Fruit fly (Drosophila melanogaster) whole organism, embryonic: ENCODE measurements around the gene CG17010.

Experiments used
- Ada2b ChIP-seq: fragments of 200-800 bp; sonication (Bioruptor generic); IDR thresholded peaks from 2 replicates; pipeline ENCODE4 v1.3.6; 2022; ENCODE audit warnings: missing biosample characterization, missing genetic modification characterization
- CG10147 ChIP-seq: fragments of 200-800 bp; sonication (Bioruptor generic); optimal IDR thresholded peaks from 2 replicates; lab custom pipeline; 2019; ENCODE audit warnings: missing biosample characterization, mild to moderate bottlenecking, missing genetic modification characterization, moderate library complexity
- CG10274 ChIP-seq: fragments of 200-800 bp; sonication (Bioruptor generic); optimal IDR thresholded peaks from 3 replicates; lab custom pipeline; 2017; ENCODE audit warnings: missing biosample characterization, mild to moderate bottlenecking, missing genetic modification characterization
- CG11398 ChIP-seq: fragments of 200-800 bp; sonication (Bioruptor generic); optimal IDR thresholded peaks from 2 replicates; lab custom pipeline; 2016; ENCODE audit warnings: missing biosample characterization, missing genetic modification characterization
- CG13624 ChIP-seq: fragments of 200-800 bp; sonication (Bioruptor generic); optimal IDR thresholded peaks from 2 replicates; lab custom pipeline; 2016; ENCODE audit warnings: missing biosample characterization, missing genetic modification characterization
- CG14710 ChIP-seq: fragments of 200-800 bp; sonication (Bioruptor generic); optimal IDR thresholded peaks from 3 replicates; lab custom pipeline; 2019; ENCODE audit warnings: missing biosample characterization, mild to moderate bottlenecking, missing genetic modification characterization, moderate library complexity
- CG18599 ChIP-seq: fragments of 200-800 bp; sonication (Bioruptor generic); optimal IDR thresholded peaks from 3 replicates; lab custom pipeline; 2017; ENCODE audit warnings: missing biosample characterization, missing genetic modification characterization, mild to moderate bottlenecking, moderate library complexity, missing genetic modification reagents
- CG2678 ChIP-seq: fragments of 200-800 bp; sonication (Bioruptor generic); optimal IDR thresholded peaks from 3 replicates; lab custom pipeline; 2019; ENCODE audit warnings: missing biosample characterization, mild to moderate bottlenecking, missing genetic modification characterization, moderate library complexity
- CG31388 ChIP-seq: fragments of 200-800 bp; sonication (Bioruptor generic); optimal IDR thresholded peaks from 2 replicates; lab custom pipeline; 2016; ENCODE audit warnings: missing biosample characterization, missing genetic modification characterization
- CG3995 ChIP-seq: fragments of 200-800 bp; sonication (Bioruptor generic); optimal IDR thresholded peaks from 3 replicates; lab custom pipeline; 2016; ENCODE audit warnings: missing biosample characterization, missing genetic modification characterization
- CG4617 ChIP-seq: fragments of 200-800 bp; sonication (Bioruptor generic); optimal IDR thresholded peaks from 3 replicates; lab custom pipeline; 2016; ENCODE audit warnings: missing biosample characterization, missing genetic modification characterization, borderline replicate concordance
- CG5180 ChIP-seq: fragments of 200-800 bp; sonication (Bioruptor generic); optimal IDR thresholded peaks from 3 replicates; lab custom pipeline; 2017; ENCODE audit warnings: missing biosample characterization, missing genetic modification characterization, mild to moderate bottlenecking, moderate library complexity, missing genetic modification reagents
- CG6813 ChIP-seq: fragments of 200-800 bp; sonication (Bioruptor generic); optimal IDR thresholded peaks from 2 replicates; lab custom pipeline; 2017; ENCODE audit warnings: missing biosample characterization, missing genetic modification characterization, mild to moderate bottlenecking, moderate library complexity, missing genetic modification reagents
- CG6854 ChIP-seq: fragments of 200-800 bp; sonication (Bioruptor generic); optimal IDR thresholded peaks from 3 replicates; lab custom pipeline; 2017; ENCODE audit warnings: missing biosample characterization, mild to moderate bottlenecking, missing genetic modification characterization
- CG7786 ChIP-seq: fragments of 200-800 bp; sonication (Bioruptor generic); optimal IDR thresholded peaks from 2 replicates; lab custom pipeline; 2016; ENCODE audit warnings: missing biosample characterization, missing genetic modification characterization
- CG7839 ChIP-seq: fragments of 200-800 bp; sonication (Bioruptor generic); optimal IDR thresholded peaks from 3 replicates; lab custom pipeline; 2018; ENCODE audit warnings: missing biosample characterization, mild to moderate bottlenecking, missing genetic modification characterization, moderate library complexity
- CG8281 ChIP-seq: fragments of 200-800 bp; sonication (Bioruptor generic); optimal IDR thresholded peaks from 2 replicates; lab custom pipeline; 2018; ENCODE audit warnings: missing biosample characterization, mild to moderate bottlenecking, missing genetic modification characterization, moderate library complexity
- CTCF ChIP-seq: fragments of 200-800 bp; sonication (Bioruptor generic); optimal IDR thresholded peaks from 2 replicates; lab custom pipeline; 2017; ENCODE audit warnings: missing biosample characterization, mild to moderate bottlenecking, missing genetic modification characterization, moderate library complexity
- Chrac-16 ChIP-seq: fragments of 200-800 bp; sonication (Bioruptor generic); optimal IDR thresholded peaks from 3 replicates; lab custom pipeline; 2016; ENCODE audit warnings: missing biosample characterization, missing genetic modification characterization
- Dp ChIP-seq: fragments of 200-800 bp; sonication (Bioruptor generic); optimal IDR thresholded peaks from 2 replicates; lab custom pipeline; 2018; ENCODE audit warnings: missing biosample characterization, mild to moderate bottlenecking, missing genetic modification characterization, moderate library complexity
- Ets65A ChIP-seq: fragments of 200-800 bp; sonication (Bioruptor generic); peaks from one replicate; lab custom pipeline; 2016; ENCODE audit warnings: missing biosample characterization, missing genetic modification characterization
- Gsc ChIP-seq: fragments of 200-800 bp; sonication (Bioruptor generic); IDR thresholded peaks from 2 replicates; pipeline ENCODE4 v1.3.6; 2022; ENCODE audit warnings: missing biosample characterization, missing genetic modification characterization
- HHEX ChIP-seq: fragments of 200-800 bp; sonication (Bioruptor generic); optimal IDR thresholded peaks from 3 replicates; lab custom pipeline; 2017; ENCODE audit warnings: missing biosample characterization, mild to moderate bottlenecking, missing genetic modification characterization, missing genetic modification reagents
- HLH3B ChIP-seq: fragments of 200-800 bp; sonication (Bioruptor generic); IDR thresholded peaks from 2 replicates; pipeline ENCODE4 v1.3.6; 2022; ENCODE audit warnings: missing biosample characterization, missing genetic modification characterization
- HLH54F ChIP-seq: fragments of 200-800 bp; sonication (Bioruptor generic); optimal IDR thresholded peaks from 3 replicates; lab custom pipeline; 2016; ENCODE audit warnings: missing biosample characterization, missing genetic modification characterization
- HmgD ChIP-seq: fragments of 200-800 bp; sonication (Bioruptor generic); optimal IDR thresholded peaks from 3 replicates; lab custom pipeline; 2016; ENCODE audit warnings: missing biosample characterization, missing genetic modification characterization
- Hmx ChIP-seq: fragments of 200-800 bp; sonication (Bioruptor generic); optimal IDR thresholded peaks from 2 replicates; lab custom pipeline; 2016; ENCODE audit warnings: missing biosample characterization, missing genetic modification characterization
- Kr ChIP-seq: fragments of 200-800 bp; sonication (Bioruptor generic); optimal IDR thresholded peaks from 2 replicates; lab custom pipeline; 2017; ENCODE audit warnings: missing biosample characterization, mild to moderate bottlenecking, missing genetic modification characterization
- Lpt ChIP-seq: fragments of >200 bp; optimal IDR thresholded peaks from 2 replicates; lab custom pipeline; 2018; ENCODE audit warnings: missing biosample characterization, missing genetic modification characterization
- MESR4 ChIP-seq: fragments of 200-800 bp; sonication (Bioruptor generic); optimal IDR thresholded peaks from 2 replicates; lab custom pipeline; 2018; ENCODE audit warnings: missing biosample characterization, mild to moderate bottlenecking, missing genetic modification characterization, moderate library complexity
- Spps ChIP-seq: fragments of 200-800 bp; sonication (Bioruptor generic); optimal IDR thresholded peaks from 2 replicates; lab custom pipeline; 2018; ENCODE audit warnings: missing biosample characterization, mild to moderate bottlenecking, missing genetic modification characterization
- Ssrp ChIP-seq: fragments of 200-800 bp; sonication (Bioruptor generic); optimal IDR thresholded peaks from 2 replicates; lab custom pipeline; 2018; ENCODE audit warnings: missing biosample characterization, mild to moderate bottlenecking, missing genetic modification characterization, moderate library complexity
- Vsx1 ChIP-seq: fragments of 200-800 bp; sonication (Bioruptor generic); optimal IDR thresholded peaks from 2 replicates; lab custom pipeline; 2017; ENCODE audit warnings: missing biosample characterization, mild to moderate bottlenecking, missing genetic modification characterization, missing genetic modification reagents
- amos ChIP-seq: fragments of 200-800 bp; sonication (Bioruptor generic); IDR thresholded peaks from 2 replicates; pipeline ENCODE4 v1.3.6; 2022; ENCODE audit warnings: missing biosample characterization, missing genetic modification characterization; ENCODE audit not compliant: partially characterized antibody
- ap ChIP-seq: fragments of 200-800 bp; sonication (Bioruptor generic); IDR thresholded peaks from 2 replicates; pipeline ENCODE4 v1.3.6; 2022; ENCODE audit warnings: missing biosample characterization, missing genetic modification characterization
- ase ChIP-seq: fragments of 200-800 bp; sonication (Bioruptor generic); IDR thresholded peaks from 3 replicates; pipeline ENCODE4 v1.3.6; 2022; ENCODE audit warnings: missing biosample characterization, missing genetic modification characterization
- bigmax ChIP-seq: fragments of 200-800 bp; sonication (Bioruptor generic); optimal IDR thresholded peaks from 2 replicates; lab custom pipeline; 2018; ENCODE audit warnings: missing biosample characterization, mild to moderate bottlenecking, missing genetic modification characterization
- cg ChIP-seq: fragments of 200-800 bp; sonication (Bioruptor generic); optimal IDR thresholded peaks from 3 replicates; lab custom pipeline; 2019; ENCODE audit warnings: missing biosample characterization, mild to moderate bottlenecking, missing genetic modification characterization, moderate library complexity
- dysf ChIP-seq: fragments of 200-800 bp; sonication (Bioruptor generic); IDR thresholded peaks from 3 replicates; pipeline ENCODE4 v1.3.6; 2022; ENCODE audit warnings: missing biosample characterization, missing genetic modification characterization
- gce ChIP-seq: fragments of 200-800 bp; sonication (Bioruptor generic); IDR thresholded peaks from 3 replicates; pipeline ENCODE4 v1.3.6; 2022; ENCODE audit warnings: missing biosample characterization, missing genetic modification characterization
- ham ChIP-seq: fragments of 200-800 bp; sonication (Bioruptor generic); IDR thresholded peaks from 2 replicates; pipeline ENCODE4 v1.3.6; 2022; ENCODE audit warnings: missing biosample characterization, missing genetic modification characterization
- nau ChIP-seq: fragments of 200-800 bp; sonication (Bioruptor generic); optimal IDR thresholded peaks from 3 replicates; lab custom pipeline; 2017; ENCODE audit warnings: missing biosample characterization, mild to moderate bottlenecking, missing genetic modification characterization, missing genetic modification reagents
- oc ChIP-seq: fragments of 200-800 bp; sonication (Bioruptor generic); optimal IDR thresholded peaks from 2 replicates; lab custom pipeline; 2018; ENCODE audit warnings: missing biosample characterization, mild to moderate bottlenecking, missing genetic modification characterization, moderate library complexity
- pb ChIP-seq: fragments of 200-800 bp; sonication (Bioruptor generic); optimal IDR thresholded peaks from 3 replicates; lab custom pipeline; 2016; ENCODE audit warnings: missing biosample characterization, missing genetic modification characterization
- schlank ChIP-seq: fragments of 200-800 bp; sonication (Bioruptor generic); optimal IDR thresholded peaks from 2 replicates; lab custom pipeline; 2018; ENCODE audit warnings: missing biosample characterization, mild to moderate bottlenecking, missing genetic modification characterization
- sob ChIP-seq: fragments of 200-800 bp; sonication (Bioruptor generic); IDR thresholded peaks from 2 replicates; pipeline ENCODE4 v1.3.6; 2022; ENCODE audit warnings: missing biosample characterization, missing genetic modification characterization
- sr ChIP-seq: fragments of 200-800 bp; sonication (Bioruptor generic); IDR thresholded peaks from 3 replicates; pipeline ENCODE4 v1.3.6; 2022; ENCODE audit warnings: missing biosample characterization, missing genetic modification characterization
- tll ChIP-seq, 2 experiments: fragments of 200-800 bp in 1 of 2; fragments of >200 bp in 1 of 2; sonication (Bioruptor generic) in 1 of 2; optimal IDR thresholded peaks; 2 replicates each; lab custom pipeline; 2017 to 2019; ENCODE audit warnings: missing biosample characterization in 2 of 2, missing genetic modification characterization in 2 of 2, mild to moderate bottlenecking in 1 of 2, moderate library complexity in 1 of 2
- ttk ChIP-seq: fragments of 200-800 bp; sonication (Bioruptor generic); IDR thresholded peaks from 2 replicates; pipeline ENCODE4 v2.1.2; 2022; ENCODE audit warnings: missing biosample characterization, missing genetic modification characterization
- tup ChIP-seq: fragments of 200-800 bp; sonication (Bioruptor generic); optimal IDR thresholded peaks from 2 replicates; lab custom pipeline; 2016; ENCODE audit warnings: missing biosample characterization, mild to moderate bottlenecking, missing genetic modification characterization, moderate library complexity
- zf30C ChIP-seq: fragments of 200-800 bp; sonication (Bioruptor generic); optimal IDR thresholded peaks from 3 replicates; lab custom pipeline; 2018; ENCODE audit warnings: missing biosample characterization, mild to moderate bottlenecking, missing genetic modification characterization

Gene CG17010

dm6 chr2L:12374546-12375081 is 18.4 kb downstream of the CG17010 start:
- TF ChIP-seq schlank (tag; lab: Kevin White, UChicago) (no peak), CG8281 (no peak), CG3995 (GFP tag; lab: Kevin White, UChicago) (no peak), ase (no peak), tup (no peak), bigmax (GFP tag; lab: Kevin White, UChicago) (no peak), MESR4 (GFP tag; lab: Kevin White, UChicago) (no peak), HLH54F (GFP tag; lab: Kevin White, UChicago) (no peak), Ssrp (tag; lab: Kevin White, UChicago) (no peak), CG7786 (GFP tag; lab: Kevin White, UChicago) (no peak), CG4617 (GFP tag; lab: Kevin White, UChicago) (no peak), oc (tag; lab: Kevin White, UChicago) (no peak), CG14710 (tag; lab: Kevin White, UChicago) (no peak), Chrac-16 (GFP tag; lab: Kevin White, UChicago) (no peak), CTCF (GFP tag; lab: Kevin White, UChicago) (peak; percentile 84), zf30C (GFP tag; lab: Kevin White, UChicago) (no peak), nau (no peak), Spps (no peak), pb (no peak), amos (0 out of 2 replicates have a peak, but pooled peaks have one; percentile 4), Ada2b (GFP tag; lab: Robert Waterston, UW) (no peak), CG2678 (tag; lab: Kevin White, UChicago) (no peak), dysf (GFP tag; lab: Robert Waterston, UW) (no peak), sob (GFP tag; lab: Robert Waterston, UW) (no peak), CG7839 (tag; lab: Kevin White, UChicago) (no peak), CG10147 (GFP tag; lab: Kevin White, UChicago) (no peak), CG6854 (GFP tag; lab: Kevin White, UChicago) (no peak), Vsx1 (GFP tag; lab: Kevin White, UChicago) (no peak), sr (GFP tag; lab: Robert Waterston, UW) (no peak), ap (GFP tag; lab: Robert Waterston, UW) (no peak), Kr (GFP tag; lab: Kevin White, UChicago) (no peak), CG11398 (GFP tag; lab: Kevin White, UChicago) (no peak), HHEX (no peak), Gsc (GFP tag; lab: Robert Waterston, UW) (no peak), HLH3B (GFP tag; lab: Robert Waterston, UW) (no peak), ham (GFP tag; lab: Robert Waterston, UW) (no peak), Hmx (GFP tag; lab: Kevin White, UChicago) (no peak), CG13624 (GFP tag; lab: Kevin White, UChicago) (no peak), CG31388 (no peak), cg (GFP tag; lab: Kevin White, UChicago) (no peak), Lpt (GFP tag; lab: Kevin White, UChicago) (no peak), Ets65A (peak; percentile 75), CG10274 (no peak), HmgD (GFP tag; lab: Kevin White, UChicago) (no peak), ttk (no peak), CG5180 (GFP tag; lab: Kevin White, UChicago) (no peak), Dp (GFP tag; lab: Kevin White, UChicago) (no peak), CG18599 (GFP tag; lab: Kevin White, UChicago) (no peak), CG6813 (no peak), gce (no peak), tll (GFP tag; optimal IDR thresholded peaks at IDR 0.05; lab: Kevin White, UChicago) (no peak)
